Worm (Caenorhabditis elegans) whole organism, mixed stage, embryonic: ENCODE results near the gene nlp-78.

ENCODE experiments used
- pha-4 ChIP-seq: fragments of 150-350 bp; optimal IDR thresholded peaks from 2 replicates; lab custom pipeline; 2018; ENCODE audit warnings: missing biosample characterization, missing genetic modification reagents, missing genetic modification characterization
- zip-8 ChIP-seq: fragments of 150-350 bp; optimal IDR thresholded peaks from 2 replicates; lab custom pipeline; 2014; ENCODE audit warnings: missing biosample characterization, missing genetic modification characterization

The nlp-78 gene

ce11 chrII:9185915-9186314 is 49.9 kb downstream of the nlp-78 start:
- TF ChIP-seq zip-8 (tag; lab: Kevin White, UChicago) (no peak), pha-4 (tag; lab: Kevin White, UChicago) (peak; percentile 53)
